Worm (Caenorhabditis elegans) whole organism, young adult: Measurements from ENCODE around the gene nhr-202.

Source experiments
- die-1 ChIP-seq: sonication (generic microtip); optimal IDR thresholded peaks from 2 replicates; lab custom pipeline; 2016; ENCODE audit warnings: missing genotype, mild to moderate bottlenecking, missing genetic modification characterization, missing compliant biosample characterization
- lin-35 ChIP-seq, 3 experiments: fragments of 150-350 bp in 2 of 3; sonication (generic microtip) in 1 of 3; optimal IDR thresholded peaks; 2 replicates each; lab custom pipeline; 2014 to 2018; ENCODE audit warnings: missing biosample characterization in 3 of 3, missing genetic modification characterization in 3 of 3, missing genetic modification reagents in 3 of 3
- ztf-22 ChIP-seq: fragments of 200-800 bp; sonication (Bioruptor generic); optimal IDR thresholded peaks from 2 replicates; lab custom pipeline; 2018; ENCODE audit warnings: mild to moderate bottlenecking, missing genetic modification characterization, moderate library complexity, missing compliant biosample characterization

DNA sequence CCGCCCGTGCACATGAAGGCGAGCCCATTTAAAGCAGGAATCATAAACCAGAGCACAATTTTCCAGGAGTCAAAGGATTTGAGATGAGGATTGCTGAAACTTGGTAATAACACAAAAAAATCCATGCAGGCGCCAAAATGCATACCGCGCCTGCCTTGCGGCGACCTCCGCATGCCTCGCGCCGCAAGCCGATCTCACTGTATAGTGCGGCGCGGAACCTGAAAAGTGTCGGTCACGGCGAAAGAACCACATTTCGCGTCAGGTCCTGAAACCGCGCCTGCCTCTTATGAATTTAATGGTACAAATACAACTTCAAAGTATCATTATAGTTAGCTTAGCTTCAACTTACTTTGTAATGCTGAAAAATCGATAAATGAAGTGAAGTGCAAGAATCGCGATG lies 38.1 kb downstream of the nhr-202 start:
- TF ChIP-seq lin-35 (GFP tag; optimal IDR thresholded peaks at IDR 0.05; lab: Kevin White, UChicago) (no peak), ztf-22 (GFP tag; lab: Kevin White, UChicago) (no peak), die-1 (no peak)
